Fruit fly (Drosophila melanogaster) whole organism: ENCODE measurements around the gene pira.

Experiments
- Dll ChIP-seq: fragments of >200 bp; optimal IDR thresholded peaks from 2 replicates; lab custom pipeline; 2017
- psq ChIP-seq: fragments of >200 bp; optimal IDR thresholded peaks from 2 replicates; lab custom pipeline; 2017

dm6 chrX:12750928-12751631 is 12.3 kb downstream of the pira start:
- no peak for TF ChIP-seq Dll
- no peak for TF ChIP-seq psq
